Worm (Caenorhabditis elegans): ENCODE measurements around the gene kvs-3.

DNA sequence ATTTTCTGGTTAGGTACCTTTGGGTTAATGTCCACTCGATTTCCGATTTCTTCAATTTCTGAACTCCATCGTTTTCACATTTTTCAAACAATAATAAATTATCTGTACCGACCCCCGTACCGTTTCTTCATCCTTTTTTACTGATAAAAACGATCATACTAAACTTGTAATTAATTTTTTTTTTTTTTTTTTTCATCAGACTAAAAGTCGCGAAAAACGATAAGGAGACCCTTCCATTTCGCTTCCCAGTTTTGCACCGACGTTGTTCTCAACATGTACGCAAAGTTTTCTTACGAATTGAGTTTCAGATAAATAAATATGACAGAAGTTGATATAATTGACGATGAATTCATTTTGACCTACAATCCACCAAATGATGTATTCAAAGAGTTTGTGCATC, 3.1 kb downstream of the kvs-3 start, which contains the start of gene F44A2.7:
- TF ChIP-seq nhr-129 (tag; optimal IDR thresholded peaks at IDR 0.05) (no peak), snpc-4 (tag; optimal IDR thresholded peaks at IDR 0.05) (no peak), nhr-11 (tag; optimal IDR thresholded peaks at IDR 0.05) (no peak), fos-1 (tag; optimal IDR thresholded peaks at IDR 0.05) (no peak), unc-39 (tag; optimal IDR thresholded peaks at IDR 0.05) (no peak), mdl-1 (tag; optimal IDR thresholded peaks at IDR 0.05) (no peak), unc-62 (GFP tag; optimal IDR thresholded peaks at IDR 0.05) (no peak), lsy-2 (tag; optimal IDR thresholded peaks at IDR 0.05) (no peak), ama-1 (optimal IDR thresholded peaks at IDR 0.05) (no peak), nhr-237 (tag; optimal IDR thresholded peaks at IDR 0.05) (no peak), ZK546.5 (tag; optimal IDR thresholded peaks at IDR 0.05) (no peak), elt-1 (tag; optimal IDR thresholded peaks at IDR 0.05) (no peak), nhr-77 (tag; optimal IDR thresholded peaks at IDR 0.05) (no peak)
